Worm (Caenorhabditis elegans) whole organism, L4 larva: ENCODE data around the gene W02A2.8.

ENCODE experiments used
- F37D6.2 ChIP-seq: sonication (generic microtip); optimal IDR thresholded peaks from 2 replicates; lab custom pipeline; 2016; ENCODE audit warnings: mild to moderate bottlenecking, missing genetic modification characterization, missing compliant biosample characterization
- T20F7.1 ChIP-seq: fragments of 200-800 bp; sonication (Bioruptor generic); optimal IDR thresholded peaks from 2 replicates; lab custom pipeline; 2018; ENCODE audit warnings: mild to moderate bottlenecking, missing genetic modification characterization, missing compliant biosample characterization
- T26A8.4 ChIP-seq: fragments of 200-800 bp; sonication (Bioruptor generic); IDR thresholded peaks from 2 replicates; pipeline ENCODE4 v1.3.6; 2022; ENCODE audit warnings: missing genetic modification characterization, missing compliant biosample characterization
- Y105C5A.15 ChIP-seq: fragments of 200-800 bp; sonication (Bioruptor generic); IDR thresholded peaks from 2 replicates; pipeline ENCODE4 v1.3.6; 2022; ENCODE audit warnings: missing genetic modification characterization, missing compliant biosample characterization
- ZK546.5 ChIP-seq, 2 experiments: sonication (generic microtip); optimal IDR thresholded peaks; 2 replicates each; lab custom pipeline; 2017; ENCODE audit warnings: missing biosample characterization in 2 of 2, missing genetic modification characterization in 2 of 2
- aha-1 ChIP-seq: fragments of 150-350 bp; peaks from one replicate; lab custom pipeline; 2014; ENCODE audit warnings: missing biosample characterization, missing genetic modification characterization
- ama-1 ChIP-seq: fragments of 150-350 bp; optimal IDR thresholded peaks from 2 replicates; lab custom pipeline; 2014; ENCODE audit warnings: inconsistent platforms, mixed read lengths
- ceh-20 ChIP-seq: fragments of 200-800 bp; sonication (Bioruptor generic); IDR thresholded peaks from 2 replicates; pipeline ENCODE4 v1.3.6; 2022; ENCODE audit warnings: missing genetic modification reagents, missing genetic modification characterization, missing compliant biosample characterization
- daf-16 ChIP-seq, 3 experiments: sonication (generic microtip); optimal IDR thresholded peaks; 2 replicates each; lab custom pipeline; 2016 to 2017; ENCODE audit warnings: missing genetic modification characterization in 3 of 3, missing genetic modification reagents in 3 of 3, mild to moderate bottlenecking in 2 of 3, missing compliant biosample characterization in 2 of 3, missing biosample characterization in 1 of 3, moderate library complexity in 1 of 3
- daf-8 ChIP-seq: fragments of 200-800 bp; sonication (Bioruptor generic); IDR thresholded peaks from 2 replicates; pipeline ENCODE4 v1.3.6; 2022; ENCODE audit warnings: missing genetic modification characterization, missing compliant biosample characterization
- dmd-8 ChIP-seq: fragments of 200-800 bp; sonication (Bioruptor generic); IDR thresholded peaks from 2 replicates; pipeline ENCODE4 v1.3.6; 2022; ENCODE audit warnings: missing genetic modification characterization, missing compliant biosample characterization
- dpl-1 ChIP-seq: fragments of 150-350 bp; optimal IDR thresholded peaks from 2 replicates; lab custom pipeline; 2014; ENCODE audit warnings: missing biosample characterization, missing genetic modification reagents, missing genetic modification characterization
- dve-1 ChIP-seq: sonication (generic microtip); optimal IDR thresholded peaks from 2 replicates; lab custom pipeline; 2017; ENCODE audit warnings: antibody characterized with exemption, mild to moderate bottlenecking, missing genetic modification characterization, missing compliant biosample characterization; ENCODE audit not compliant: insufficient read depth
- egl-27 ChIP-seq: sonication (generic microtip); optimal IDR thresholded peaks from 3 replicates; lab custom pipeline; 2017; ENCODE audit warnings: missing biosample characterization, missing genetic modification reagents, missing genetic modification characterization
- egl-43 ChIP-seq: fragments of 200-800 bp; sonication (Bioruptor generic); IDR thresholded peaks from 2 replicates; pipeline ENCODE4 v1.3.6; 2022; ENCODE audit warnings: missing genetic modification reagents, missing genetic modification characterization, missing compliant biosample characterization
- fkh-10 ChIP-seq: fragments of 150-350 bp; optimal IDR thresholded peaks from 2 replicates; lab custom pipeline; 2014; ENCODE audit warnings: missing biosample characterization, missing genetic modification reagents, missing genetic modification characterization
- hif-1 ChIP-seq, 2 experiments: sonication (generic microtip); optimal IDR thresholded peaks; 2 replicates each; lab custom pipeline; 2016 to 2017; ENCODE audit warnings: missing compliant biosample characterization in 2 of 2, missing genetic modification characterization in 2 of 2, missing genetic modification reagents in 2 of 2, missing genotype in 2 of 2, mild to moderate bottlenecking in 1 of 2
- hlh-11 ChIP-seq: fragments of 200-800 bp; sonication (Bioruptor generic); optimal IDR thresholded peaks from 2 replicates; lab custom pipeline; 2018; ENCODE audit warnings: mild to moderate bottlenecking, missing genetic modification characterization, missing compliant biosample characterization
- hlh-30 ChIP-seq: sonication (generic microtip); optimal IDR thresholded peaks from 2 replicates; lab custom pipeline; 2017; ENCODE audit warnings: antibody characterized with exemption, mild to moderate bottlenecking, missing genetic modification characterization, missing compliant biosample characterization; ENCODE audit not compliant: insufficient read depth
- hmg-1.1 ChIP-seq: fragments of 200-800 bp; sonication (Bioruptor generic); IDR thresholded peaks from 2 replicates; pipeline ENCODE4 v1.3.6; 2022; ENCODE audit warnings: missing genetic modification reagents, missing genetic modification characterization, missing compliant biosample characterization
- lin-1 ChIP-seq: fragments of 200-800 bp; sonication (Bioruptor generic); IDR thresholded peaks from 2 replicates; pipeline ENCODE4 v1.3.6; 2022; ENCODE audit warnings: missing genetic modification reagents, missing genetic modification characterization, missing compliant biosample characterization
- lin-38 ChIP-seq: fragments of 200-800 bp; sonication (Bioruptor generic); IDR thresholded peaks from 2 replicates; pipeline ENCODE4 v1.3.6; 2022; ENCODE audit warnings: missing genetic modification reagents, missing genetic modification characterization, missing compliant biosample characterization
- lir-3 ChIP-seq: sonication (generic microtip); optimal IDR thresholded peaks from 2 replicates; lab custom pipeline; 2016; ENCODE audit warnings: mild to moderate bottlenecking, missing genetic modification characterization, missing compliant biosample characterization
- lsy-2 ChIP-seq, 2 experiments: fragments of 150-350 bp in 1 of 2; sonication (generic microtip) in 1 of 2; optimal IDR thresholded peaks; 2 replicates each; lab custom pipeline; 2014 to 2017; ENCODE audit warnings: missing biosample characterization in 2 of 2, missing genetic modification characterization in 2 of 2
- mdl-1 ChIP-seq, 2 experiments: fragments of 150-350 bp in 1 of 2; sonication (generic microtip) in 1 of 2; optimal IDR thresholded peaks; 2 replicates each; lab custom pipeline; 2014 to 2017; ENCODE audit warnings: missing biosample characterization in 2 of 2, missing genetic modification characterization in 2 of 2
- mdt-29 ChIP-seq: fragments of 200-800 bp; sonication (Bioruptor generic); IDR thresholded peaks from 2 replicates; pipeline ENCODE4 v1.3.6; 2022; ENCODE audit warnings: missing genetic modification reagents, missing genetic modification characterization, missing compliant biosample characterization
- mep-1 ChIP-seq: fragments of 150-350 bp; sonication (generic microtip); optimal IDR thresholded peaks from 3 replicates; lab custom pipeline; 2014; ENCODE audit warnings: missing biosample characterization, missing genetic modification characterization
- mes-2 ChIP-seq: sonication (generic microtip); optimal IDR thresholded peaks from 2 replicates; lab custom pipeline; 2016; ENCODE audit warnings: missing genotype, mild to moderate bottlenecking, missing genetic modification characterization, missing compliant biosample characterization; ENCODE audit not compliant: poor library complexity, severe bottlenecking
- mxl-3 ChIP-seq: fragments of 200-800 bp; sonication (Bioruptor generic); optimal IDR thresholded peaks from 2 replicates; lab custom pipeline; 2018; ENCODE audit warnings: mild to moderate bottlenecking, missing genetic modification characterization, missing compliant biosample characterization
- nhr-10 ChIP-seq: fragments of 150-350 bp; optimal IDR thresholded peaks from 2 replicates; lab custom pipeline; 2014; ENCODE audit warnings: missing biosample characterization, missing genetic modification characterization
- nhr-102 ChIP-seq: sonication (generic microtip); optimal IDR thresholded peaks from 2 replicates; lab custom pipeline; 2016; ENCODE audit warnings: mild to moderate bottlenecking, missing genetic modification characterization, moderate library complexity, missing compliant biosample characterization
- nhr-11 ChIP-seq: fragments of 150-350 bp; optimal IDR thresholded peaks from 2 replicates; lab custom pipeline; 2014; ENCODE audit warnings: missing biosample characterization, missing genetic modification characterization
- nhr-25 ChIP-seq: sonication (generic microtip); optimal IDR thresholded peaks from 2 replicates; lab custom pipeline; 2017; ENCODE audit warnings: missing genetic modification characterization, mild to moderate bottlenecking, missing compliant biosample characterization, antibody characterized with exemption, moderate library complexity, borderline replicate concordance; ENCODE audit not compliant: insufficient read depth
- nhr-28 ChIP-seq: fragments of 150-350 bp; optimal IDR thresholded peaks from 2 replicates; lab custom pipeline; 2014; ENCODE audit warnings: missing biosample characterization, missing genetic modification characterization
- nhr-41 ChIP-seq: fragments of 200-800 bp; sonication (Bioruptor generic); IDR thresholded peaks from 2 replicates; pipeline ENCODE4 v1.3.6; 2022; ENCODE audit warnings: missing genetic modification reagents, missing genetic modification characterization, missing compliant biosample characterization
- nhr-48 ChIP-seq: sonication (generic microtip); optimal IDR thresholded peaks from 2 replicates; lab custom pipeline; 2016; ENCODE audit warnings: mild to moderate bottlenecking, missing genetic modification characterization, missing compliant biosample characterization
- nhr-6 ChIP-seq: fragments of 150-350 bp; optimal IDR thresholded peaks from 2 replicates; lab custom pipeline; 2014; ENCODE audit warnings: missing biosample characterization, missing genetic modification characterization
- nhr-77 ChIP-seq: fragments of 150-350 bp; optimal IDR thresholded peaks from 2 replicates; lab custom pipeline; 2014; ENCODE audit warnings: missing biosample characterization, missing genetic modification characterization
- pha-4 ChIP-seq, 2 experiments: fragments of 150-350 bp in 1 of 2; fragments of 200-800 bp in 1 of 2; sonication (Bioruptor generic) in 1 of 2; IDR thresholded peaks in 1 of 2; optimal IDR thresholded peaks in 1 of 2; 2 replicates each; pipeline versions ENCODE4 v1.3.6 to Lab custom; 2014 to 2022; ENCODE audit warnings: missing genetic modification characterization in 2 of 2, missing genetic modification reagents in 2 of 2, missing biosample characterization in 1 of 2, missing compliant biosample characterization in 1 of 2
- pqm-1 ChIP-seq: sonication (generic microtip); optimal IDR thresholded peaks from 2 replicates; lab custom pipeline; 2017; ENCODE audit warnings: missing biosample characterization, missing genetic modification characterization
- rbr-2 ChIP-seq: sonication (generic microtip); optimal IDR thresholded peaks from 2 replicates; lab custom pipeline; 2016; ENCODE audit warnings: missing genotype, missing genetic modification characterization, missing compliant biosample characterization
- saeg-2 ChIP-seq: fragments of 200-800 bp; sonication (Bioruptor generic); IDR thresholded peaks from 2 replicates; pipeline ENCODE4 v1.3.6; 2022; ENCODE audit warnings: missing genetic modification reagents, missing genetic modification characterization, missing compliant biosample characterization
- set-16 ChIP-seq: fragments of 200-800 bp; sonication (Bioruptor generic); IDR thresholded peaks from 2 replicates; pipeline ENCODE4 v1.3.6; 2022; ENCODE audit warnings: missing genetic modification reagents, missing genetic modification characterization, missing compliant biosample characterization
- spr-1 ChIP-seq: sonication (generic microtip); optimal IDR thresholded peaks from 2 replicates; lab custom pipeline; 2016; ENCODE audit warnings: mild to moderate bottlenecking, missing genetic modification characterization, missing compliant biosample characterization
- tra-1 ChIP-seq: fragments of 200-800 bp; sonication (Bioruptor generic); IDR thresholded peaks from 2 replicates; pipeline ENCODE4 v1.3.6; 2022; ENCODE audit warnings: missing genetic modification reagents, missing genetic modification characterization, missing compliant biosample characterization
- unc-130 ChIP-seq: sonication (generic microtip); optimal IDR thresholded peaks from 2 replicates; lab custom pipeline; 2016; ENCODE audit warnings: missing genetic modification reagents, missing genetic modification characterization, missing compliant biosample characterization
- zag-1 ChIP-seq: fragments of 150-350 bp; optimal IDR thresholded peaks from 2 replicates; lab custom pipeline; 2014; ENCODE audit warnings: missing biosample characterization, missing genetic modification characterization
- zfp-3 ChIP-seq: fragments of 200-800 bp; sonication (Bioruptor generic); conservative IDR thresholded peaks from 2 replicates; pipeline ENCODE4 v1.3.6; 2022; ENCODE audit warnings: missing genetic modification reagents, missing genetic modification characterization, missing compliant biosample characterization
- ztf-7 ChIP-seq: fragments of 150-350 bp; optimal IDR thresholded peaks from 2 replicates; lab custom pipeline; 2014; ENCODE audit warnings: missing biosample characterization, missing genetic modification characterization

Gene W02A2.8

DNA sequence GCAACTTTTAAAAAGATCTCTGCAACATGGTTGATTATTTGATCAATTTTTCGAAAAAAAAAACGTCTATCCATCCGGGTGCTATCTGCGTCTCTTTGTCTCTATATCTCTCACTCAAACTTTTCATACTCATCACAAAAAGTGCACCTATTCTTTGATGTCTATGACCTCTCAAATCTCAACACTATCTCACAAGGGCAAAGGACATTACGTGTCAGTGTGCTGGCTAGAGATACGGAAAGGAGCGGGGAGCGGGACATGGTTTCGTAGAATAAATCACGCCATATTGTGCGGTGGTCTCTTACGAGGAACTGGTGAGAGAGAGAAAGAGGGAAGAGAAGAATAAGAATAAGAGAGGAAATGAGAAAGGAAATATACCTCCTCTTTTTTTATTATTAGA is 36.0 kb downstream of the W02A2.8 start:
- TF ChIP-seq lir-3: no peak
- TF ChIP-seq nhr-11 (tag; lab: Kevin White, UChicago): peak; percentile 86
- TF ChIP-seq mxl-3: peak; percentile 59
- no peak for TF ChIP-seq F37D6.2 (tag; lab: Kevin White, UChicago)
- TF ChIP-seq dve-1: peak; percentile 97
- TF ChIP-seq zfp-3 (GFP tag; lab: Robert Waterston, UW): 0 out of 2 replicates have a peak, but pooled peaks have one; percentile 54
- TF ChIP-seq hlh-11 (tag; lab: Kevin White, UChicago): peak; percentile 96
- TF ChIP-seq pha-4 (GFP tag; IDR thresholded peaks at IDR 0.05; lab: Robert Waterston, UW): 0 out of 2 replicates have a peak, but pooled peaks have one; percentile 35
- no peak for TF ChIP-seq pha-4 (tag; optimal IDR thresholded peaks at IDR 0.05; lab: Kevin White, UChicago)
- peak; percentile 64 to 84 for TF ChIP-seq lsy-2 (tag; optimal IDR thresholded peaks at IDR 0.05; lab: Kevin White, UChicago)
- 0 out of 2 replicates have a peak, but pooled peaks have one; percentile 35 for TF ChIP-seq saeg-2 (GFP tag; lab: Robert Waterston, UW)
- peak; percentile 36 for TF ChIP-seq dpl-1 (GFP tag; lab: Kevin White, UChicago)
- no peak for TF ChIP-seq ama-1 (lab: Kevin White, UChicago)
- TF ChIP-seq nhr-77: peak; percentile 81
- TF ChIP-seq ceh-20 (GFP tag; lab: Robert Waterston, UW): peak; percentile 54; the same call in 1 of the 2 replicates
- TF ChIP-seq nhr-25: peak; percentile 58
- TF ChIP-seq lin-38: peak; percentile 47
- TF ChIP-seq mdt-29 (GFP tag; lab: Robert Waterston, UW): peak; percentile 91
- no peak for TF ChIP-seq egl-27 (tag; lab: Kevin White, UChicago)
- TF ChIP-seq nhr-10 (tag; lab: Kevin White, UChicago): peak; percentile 80
- TF ChIP-seq nhr-102 (tag; lab: Kevin White, UChicago): peak; percentile 82
- no peak for TF ChIP-seq daf-8 (GFP tag; lab: Robert Waterston, UW)
- TF ChIP-seq lin-1: peak; percentile 87
- TF ChIP-seq nhr-41 (GFP tag; lab: Robert Waterston, UW): 0 out of 2 replicates have a peak, but pooled peaks have one; percentile 11
- peak; percentile 92 for TF ChIP-seq nhr-48
- no peak for TF ChIP-seq dmd-8 (GFP tag; lab: Robert Waterston, UW)
- peak; percentile 65 for TF ChIP-seq T20F7.1 (GFP tag; lab: Kevin White, UChicago)
- peak in 1 of 2 experiments; percentile 62 for TF ChIP-seq hif-1 (tag; optimal IDR thresholded peaks at IDR 0.05; lab: Kevin White, UChicago)
- peak; percentile 77 for TF ChIP-seq tra-1 (GFP tag; lab: Robert Waterston, UW)
- no peak for TF ChIP-seq ZK546.5 (tag; optimal IDR thresholded peaks at IDR 0.05; lab: Kevin White, UChicago)
- peak; percentile 49; the same call in 1 of the 2 replicates for TF ChIP-seq hmg-1.1
- TF ChIP-seq set-16: peak; percentile 20; the same call in 1 of the 2 replicates
- TF ChIP-seq mdl-1 (tag; optimal IDR thresholded peaks at IDR 0.05; lab: Kevin White, UChicago): peak in 1 of 2 experiments; percentile 66
- TF ChIP-seq hlh-30: peak; percentile 88
- TF ChIP-seq Y105C5A.15 (GFP tag; lab: Robert Waterston, UW): 0 out of 2 replicates have a peak, but pooled peaks have one; percentile 34
- TF ChIP-seq mep-1 (tag; lab: Kevin White, UChicago): peak; percentile 90
- peak; percentile 22 for TF ChIP-seq pqm-1
- no peak for TF ChIP-seq spr-1 (tag; lab: Kevin White, UChicago)
- peak; percentile 78 for TF ChIP-seq mes-2 (tag; lab: Kevin White, UChicago)
- no peak for TF ChIP-seq egl-43 (GFP tag; lab: Robert Waterston, UW)
- TF ChIP-seq fkh-10 (GFP tag; lab: Kevin White, UChicago): peak; percentile 7
- TF ChIP-seq zag-1: no peak
- peak; percentile 94 for TF ChIP-seq nhr-28 (tag; lab: Kevin White, UChicago)
- peak; percentile 60 for TF ChIP-seq rbr-2 (tag; lab: Kevin White, UChicago)
- TF ChIP-seq aha-1: peak; percentile 97
- peak; percentile 19 to 20 for TF ChIP-seq daf-16 (GFP tag; optimal IDR thresholded peaks at IDR 0.05; lab: Kevin White, UChicago)
- TF ChIP-seq daf-16 (tag; optimal IDR thresholded peaks at IDR 0.05; lab: Kevin White, UChicago): peak; percentile 78
- TF ChIP-seq unc-130: no peak
- TF ChIP-seq nhr-6: peak; percentile 88
- peak; percentile 46 for TF ChIP-seq T26A8.4 (GFP tag; lab: Robert Waterston, UW)
- peak; percentile 82 for TF ChIP-seq ztf-7 (tag; lab: Kevin White, UChicago)
